Worm (Caenorhabditis elegans): ENCODE results near the gene C17B7.9.

ce11 chrV:3320005-3320404 lies 11.9 kb downstream of the C17B7.9 start, which contains the start of gene F35F10.14:
- TF ChIP-seq dao-5 (tag; optimal IDR thresholded peaks at IDR 0.05) (no peak), him-1 (tag; optimal IDR thresholded peaks at IDR 0.05) (no peak), W03F9.2 (tag; optimal IDR thresholded peaks at IDR 0.05) (no peak)
